Fruit fly (Drosophila melanogaster) whole organism, embryonic: ENCODE results near the gene CG31089.

Experiments
- BEAF-32 ChIP-seq: fragments of 200-800 bp; sonication (Bioruptor generic); optimal IDR thresholded peaks from 3 replicates; lab custom pipeline; 2017; ENCODE audit warnings: missing biosample characterization, missing genetic modification characterization, mild to moderate bottlenecking, moderate library complexity, missing genetic modification reagents
- Bdp1 ChIP-seq: fragments of 200-800 bp; sonication (Bioruptor generic); optimal IDR thresholded peaks from 3 replicates; lab custom pipeline; 2016; ENCODE audit warnings: missing biosample characterization, missing genetic modification characterization
- C15 ChIP-seq: fragments of 200-800 bp; sonication (Bioruptor generic); IDR thresholded peaks from 3 replicates; pipeline ENCODE4 v1.3.6; 2022; ENCODE audit warnings: missing biosample characterization, missing genetic modification characterization
- CG11398 ChIP-seq: fragments of 200-800 bp; sonication (Bioruptor generic); optimal IDR thresholded peaks from 2 replicates; lab custom pipeline; 2016; ENCODE audit warnings: missing biosample characterization, missing genetic modification characterization
- CG13296 ChIP-seq: fragments of 200-800 bp; sonication (Bioruptor generic); optimal IDR thresholded peaks from 3 replicates; lab custom pipeline; 2018; ENCODE audit warnings: missing biosample characterization, mild to moderate bottlenecking, missing genetic modification characterization
- CG15514 ChIP-seq: fragments of 200-800 bp; sonication (Bioruptor generic); optimal IDR thresholded peaks from 3 replicates; lab custom pipeline; 2017; ENCODE audit warnings: missing biosample characterization, missing genetic modification characterization, mild to moderate bottlenecking, moderate library complexity, missing genetic modification reagents
- CG16779 ChIP-seq: fragments of 200-800 bp; sonication (Bioruptor generic); IDR thresholded peaks from 2 replicates; pipeline ENCODE4 v1.3.6; 2022; ENCODE audit warnings: missing biosample characterization, missing genetic modification characterization
- CG18262 ChIP-seq: fragments of 200-800 bp; optimal IDR thresholded peaks from 3 replicates; lab custom pipeline; 2019; ENCODE audit warnings: missing biosample characterization, mild to moderate bottlenecking, missing genetic modification characterization, moderate library complexity
- CG1832 ChIP-seq: fragments of 200-800 bp; sonication (Bioruptor generic); optimal IDR thresholded peaks from 2 replicates; lab custom pipeline; 2017; ENCODE audit warnings: missing biosample characterization, mild to moderate bottlenecking, missing genetic modification characterization, inconsistent platforms
- CG18599 ChIP-seq: fragments of 200-800 bp; sonication (Bioruptor generic); optimal IDR thresholded peaks from 3 replicates; lab custom pipeline; 2017; ENCODE audit warnings: missing biosample characterization, missing genetic modification characterization, mild to moderate bottlenecking, moderate library complexity, missing genetic modification reagents
- CG2678 ChIP-seq: fragments of 200-800 bp; sonication (Bioruptor generic); optimal IDR thresholded peaks from 3 replicates; lab custom pipeline; 2019; ENCODE audit warnings: missing biosample characterization, mild to moderate bottlenecking, missing genetic modification characterization, moderate library complexity
- CG2889 ChIP-seq: fragments of 200-800 bp; sonication (Bioruptor generic); IDR thresholded peaks from 3 replicates; pipeline ENCODE4 v1.3.6; 2022; ENCODE audit warnings: missing biosample characterization, missing genetic modification characterization
- CG31388 ChIP-seq: fragments of 200-800 bp; sonication (Bioruptor generic); optimal IDR thresholded peaks from 2 replicates; lab custom pipeline; 2016; ENCODE audit warnings: missing biosample characterization, missing genetic modification characterization
- CG34224 ChIP-seq: fragments of 200-800 bp; sonication (Bioruptor generic); IDR thresholded peaks from 3 replicates; pipeline ENCODE4 v1.3.6; 2022; ENCODE audit warnings: missing biosample characterization, missing genetic modification characterization; ENCODE audit not compliant: partially characterized antibody
- CG4730 ChIP-seq: fragments of 200-800 bp; sonication (Bioruptor generic); IDR thresholded peaks from 2 replicates; pipeline ENCODE4 v1.3.6; 2022; ENCODE audit warnings: missing biosample characterization, missing genetic modification characterization
- CG4820 ChIP-seq: fragments of 200-800 bp; sonication (Bioruptor generic); optimal IDR thresholded peaks from 3 replicates; lab custom pipeline; 2016; ENCODE audit warnings: missing biosample characterization, missing genetic modification characterization
- CG6654 ChIP-seq: fragments of 200-800 bp; sonication (Bioruptor generic); optimal IDR thresholded peaks from 2 replicates; lab custom pipeline; 2017; ENCODE audit warnings: missing biosample characterization, mild to moderate bottlenecking, missing genetic modification characterization
- CG6689 ChIP-seq: fragments of 200-800 bp; sonication (Bioruptor generic); IDR thresholded peaks from 2 replicates; pipeline ENCODE4 v1.3.6; 2022; ENCODE audit warnings: missing biosample characterization, missing genetic modification characterization
- CG7271 ChIP-seq: fragments of 200-800 bp; sonication (Bioruptor generic); optimal IDR thresholded peaks from 2 replicates; lab custom pipeline; 2018; ENCODE audit warnings: missing biosample characterization, mild to moderate bottlenecking, missing genetic modification characterization, moderate library complexity
- CG7357 ChIP-seq: fragments of 200-800 bp; sonication (Bioruptor generic); IDR thresholded peaks from 3 replicates; pipeline ENCODE4 v1.3.6; 2022; ENCODE audit warnings: missing biosample characterization, missing genetic modification characterization
- Dref ChIP-seq: fragments of 200-800 bp; sonication (Bioruptor generic); IDR thresholded peaks from 2 replicates; pipeline ENCODE4 v1.3.6; 2022; ENCODE audit warnings: missing biosample characterization, missing genetic modification characterization
- H2.0 ChIP-seq: fragments of 200-800 bp; sonication (Bioruptor generic); IDR thresholded peaks from 2 replicates; pipeline ENCODE4 v1.3.6; 2022; ENCODE audit warnings: missing biosample characterization, missing genetic modification characterization
- HLHmδ ChIP-seq: fragments of 200-800 bp; sonication (Bioruptor generic); optimal IDR thresholded peaks from 2 replicates; lab custom pipeline; 2018; ENCODE audit warnings: missing biosample characterization, mild to moderate bottlenecking, missing genetic modification characterization, moderate library complexity
- Hmx ChIP-seq: fragments of 200-800 bp; sonication (Bioruptor generic); optimal IDR thresholded peaks from 2 replicates; lab custom pipeline; 2016; ENCODE audit warnings: missing biosample characterization, missing genetic modification characterization
- Lim3 ChIP-seq: fragments of 200-800 bp; sonication (Bioruptor generic); IDR thresholded peaks from 2 replicates; pipeline ENCODE4 v1.3.6; 2022; ENCODE audit warnings: missing biosample characterization, missing genetic modification characterization
- NC2α ChIP-seq: fragments of 200-800 bp; sonication (Bioruptor generic); optimal IDR thresholded peaks from 2 replicates; lab custom pipeline; 2016; ENCODE audit warnings: missing biosample characterization, missing genetic modification characterization
- NFAT ChIP-seq: fragments of 200-800 bp; sonication (Bioruptor generic); IDR thresholded peaks from 2 replicates; pipeline ENCODE4 v1.3.6; 2022; ENCODE audit warnings: missing biosample characterization, missing genetic modification characterization
- Side ChIP-seq: fragments of 200-800 bp; sonication (Bioruptor generic); optimal IDR thresholded peaks from 2 replicates; lab custom pipeline; 2016; ENCODE audit warnings: missing biosample characterization, missing genetic modification characterization
- Spps ChIP-seq: fragments of 200-800 bp; sonication (Bioruptor generic); optimal IDR thresholded peaks from 2 replicates; lab custom pipeline; 2018; ENCODE audit warnings: missing biosample characterization, mild to moderate bottlenecking, missing genetic modification characterization
- Sry-β ChIP-seq: fragments of 200-800 bp; sonication (Bioruptor generic); optimal IDR thresholded peaks from 2 replicates; lab custom pipeline; 2018; ENCODE audit warnings: missing biosample characterization, mild to moderate bottlenecking, missing genetic modification characterization, moderate library complexity
- ara ChIP-seq: fragments of 200-800 bp; sonication (Bioruptor generic); IDR thresholded peaks from 2 replicates; pipeline ENCODE4 v1.3.6; 2022; ENCODE audit warnings: missing biosample characterization, missing genetic modification characterization
- bcd ChIP-seq: fragments of 200-800 bp; sonication (Bioruptor generic); optimal IDR thresholded peaks from 2 replicates; lab custom pipeline; 2017; ENCODE audit warnings: missing biosample characterization, mild to moderate bottlenecking, missing genetic modification characterization
- cas ChIP-seq: fragments of 200-800 bp; sonication (Bioruptor generic); IDR thresholded peaks from 2 replicates; pipeline ENCODE4 v1.3.6; 2022; ENCODE audit warnings: missing biosample characterization, missing genetic modification characterization
- ci ChIP-seq: fragments of 200-800 bp; sonication (Bioruptor generic); IDR thresholded peaks from 3 replicates; pipeline ENCODE4 v1.3.6; 2022; ENCODE audit warnings: missing biosample characterization, missing genetic modification characterization
- cwo ChIP-seq: fragments of 200-800 bp; sonication (Bioruptor generic); optimal IDR thresholded peaks from 3 replicates; lab custom pipeline; 2017; ENCODE audit warnings: missing biosample characterization, missing genetic modification characterization, mild to moderate bottlenecking, moderate library complexity, missing genetic modification reagents
- dan ChIP-seq: fragments of 200-800 bp; sonication (Bioruptor generic); IDR thresholded peaks from 2 replicates; pipeline ENCODE4 v1.3.6; 2022; ENCODE audit warnings: missing biosample characterization, missing genetic modification characterization
- dysf ChIP-seq: fragments of 200-800 bp; sonication (Bioruptor generic); IDR thresholded peaks from 3 replicates; pipeline ENCODE4 v1.3.6; 2022; ENCODE audit warnings: missing biosample characterization, missing genetic modification characterization
- ewg ChIP-seq: fragments of 200-800 bp; sonication (Bioruptor generic); optimal IDR thresholded peaks from 3 replicates; lab custom pipeline; 2017; ENCODE audit warnings: mild to moderate bottlenecking, missing biosample characterization, missing genetic modification reagents, missing genetic modification characterization
- gem ChIP-seq: fragments of 200-800 bp; sonication (Bioruptor generic); optimal IDR thresholded peaks from 2 replicates; lab custom pipeline; 2019; ENCODE audit warnings: missing biosample characterization, mild to moderate bottlenecking, missing genetic modification characterization, moderate library complexity
- h ChIP-seq: fragments of >200 bp; optimal IDR thresholded peaks from 2 replicates; lab custom pipeline; 2017
- insv ChIP-seq, 2 experiments: fragments of 200-800 bp; sonication (Bioruptor generic); optimal IDR thresholded peaks; 3 replicates each; lab custom pipeline; 2016 to 2018; ENCODE audit warnings: missing biosample characterization in 2 of 2, missing genetic modification characterization in 2 of 2
- jigr1 ChIP-seq: fragments of 200-800 bp; sonication (Bioruptor generic); IDR thresholded peaks from 3 replicates; pipeline ENCODE4 v1.3.6; 2022; ENCODE audit warnings: missing biosample characterization, missing genetic modification characterization
- kni ChIP-seq: fragments of 200-800 bp; sonication (Bioruptor generic); optimal IDR thresholded peaks from 3 replicates; lab custom pipeline; 2017; ENCODE audit warnings: mild to moderate bottlenecking, missing biosample characterization, missing genetic modification reagents, missing genetic modification characterization
- lab ChIP-seq: fragments of 200-800 bp; sonication (Bioruptor generic); optimal IDR thresholded peaks from 3 replicates; lab custom pipeline; 2017; ENCODE audit warnings: missing biosample characterization, missing genetic modification characterization, mild to moderate bottlenecking, moderate library complexity, missing genetic modification reagents
- pum ChIP-seq: fragments of 200-800 bp; sonication (Bioruptor generic); optimal IDR thresholded peaks from 2 replicates; lab custom pipeline; 2016; ENCODE audit warnings: missing biosample characterization, missing genetic modification characterization
- repo ChIP-seq: fragments of 200-800 bp; sonication (Bioruptor generic); optimal IDR thresholded peaks from 2 replicates; lab custom pipeline; 2016; ENCODE audit warnings: missing biosample characterization, missing genetic modification characterization
- ro ChIP-seq: fragments of 200-800 bp; sonication (Bioruptor generic); IDR thresholded peaks from 2 replicates; pipeline ENCODE4 v1.3.6; 2022; ENCODE audit warnings: missing biosample characterization, missing genetic modification characterization
- scrt ChIP-seq: fragments of 200-800 bp; sonication (Bioruptor generic); optimal IDR thresholded peaks from 2 replicates; lab custom pipeline; 2018; ENCODE audit warnings: missing biosample characterization, mild to moderate bottlenecking, missing genetic modification characterization, moderate library complexity
- sens-2 ChIP-seq: fragments of 200-800 bp; sonication (Bioruptor generic); IDR thresholded peaks from 2 replicates; pipeline ENCODE4 v1.3.6; 2022; ENCODE audit warnings: missing biosample characterization, missing genetic modification characterization
- sob ChIP-seq: fragments of 200-800 bp; sonication (Bioruptor generic); IDR thresholded peaks from 2 replicates; pipeline ENCODE4 v1.3.6; 2022; ENCODE audit warnings: missing biosample characterization, missing genetic modification characterization
- sug ChIP-seq: fragments of 200-800 bp; optimal IDR thresholded peaks from 2 replicates; lab custom pipeline; 2019; ENCODE audit warnings: missing biosample characterization, mild to moderate bottlenecking, missing genetic modification characterization, moderate library complexity

Gene CG31089

DNA sequence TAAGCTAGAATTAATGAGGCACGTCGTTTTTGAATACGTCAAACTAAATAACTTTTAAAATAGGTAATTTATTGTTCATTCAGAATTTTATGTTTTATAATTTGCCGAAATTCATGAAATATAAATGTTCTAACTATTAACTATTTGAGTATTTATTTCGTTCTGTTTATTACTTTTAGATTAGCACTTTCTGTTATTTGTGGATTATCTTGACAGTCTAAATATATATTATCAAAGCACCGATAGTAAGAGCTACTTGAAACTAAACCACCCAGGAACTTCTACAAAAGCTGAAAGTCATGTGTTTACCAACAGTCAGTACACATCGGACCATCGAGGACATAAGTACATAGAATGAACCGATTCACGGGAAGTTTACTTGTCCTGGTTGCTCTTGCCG lies at the start of gene CG31089:
CG31089 (plus strand) TSS at position 301 of the 400 bp plus-strand sequence.
- TF ChIP-seq sug (tag; lab: Kevin White, UChicago) (peak; percentile 56), NFAT (GFP tag; lab: Robert Waterston, UW) (no peak), jigr1 (GFP tag; lab: Robert Waterston, UW) (no peak), ara (no peak)

DNA sequence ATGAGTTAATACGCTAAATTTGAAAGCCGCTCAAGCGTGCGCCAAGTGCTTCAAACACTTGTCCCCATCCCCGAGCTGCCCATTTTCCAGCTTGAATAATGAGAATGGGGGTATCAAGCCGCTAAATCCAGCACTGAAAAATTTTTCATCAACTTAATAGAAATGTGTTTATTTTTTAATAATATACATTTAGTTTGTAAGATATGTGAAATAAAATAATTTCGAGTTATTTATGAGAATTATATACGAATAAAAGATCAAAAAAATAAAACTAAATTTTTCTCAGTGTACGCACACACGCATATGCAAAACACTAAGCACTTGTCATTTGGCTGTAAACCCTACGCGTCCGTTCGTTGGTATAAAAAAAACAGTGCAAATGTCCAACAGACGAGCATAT lies 47.6 kb upstream of the CG31089 start:
- TF ChIP-seq CG31388 (no peak), lab (GFP tag; lab: Kevin White, UChicago) (peak; percentile 55), CG16779 (GFP tag; lab: Robert Waterston, UW) (no peak), NC2α (no peak), CG18599 (GFP tag; lab: Kevin White, UChicago) (peak; percentile 76), bcd (GFP tag; lab: Kevin White, UChicago) (no peak), CG15514 (GFP tag; lab: Kevin White, UChicago) (peak; percentile 26), Bdp1 (GFP tag; lab: Kevin White, UChicago) (no peak), CG6689 (GFP tag; lab: Robert Waterston, UW) (no peak), h (no peak), ewg (GFP tag; lab: Kevin White, UChicago) (peak; percentile 12), CG13296 (peak; percentile 24), CG2678 (tag; lab: Kevin White, UChicago) (peak; percentile 37), gem (tag; lab: Kevin White, UChicago) (peak; percentile 46), C15 (GFP tag; lab: Robert Waterston, UW) (no peak), CG34224 (GFP tag; lab: Robert Waterston, UW) (no peak), CG18262 (tag; lab: Kevin White, UChicago) (no peak), Spps (tag; lab: Kevin White, UChicago) (no peak), BEAF-32 (no peak), CG7357 (no peak), sens-2 (GFP tag; lab: Robert Waterston, UW) (no peak), ro (no peak), H2.0 (GFP tag; lab: Robert Waterston, UW) (no peak), cwo (GFP tag; lab: Kevin White, UChicago) (peak; percentile 25), CG6654 (no peak), Lim3 (GFP tag; lab: Robert Waterston, UW) (no peak), sob (GFP tag; lab: Robert Waterston, UW) (no peak), Side (no peak), CG1832 (GFP tag; lab: Kevin White, UChicago) (no peak), repo (GFP tag; lab: Kevin White, UChicago) (no peak), CG4820 (GFP tag; lab: Kevin White, UChicago) (no peak), dysf (GFP tag; lab: Robert Waterston, UW) (peak; percentile 54; the same call in 1 of the 3 replicates), insv (GFP tag; optimal IDR thresholded peaks at IDR 0.05; lab: Kevin White, UChicago) (no peak), CG7271 (tag; lab: Kevin White, UChicago) (no peak), pum (no peak), CG4730 (GFP tag; lab: Robert Waterston, UW) (no peak), CG2889 (GFP tag; lab: Robert Waterston, UW) (no peak), scrt (GFP tag; lab: Kevin White, UChicago) (peak; percentile 14), Sry-β (GFP tag; lab: Kevin White, UChicago) (no peak), Hmx (GFP tag; lab: Kevin White, UChicago) (no peak), cas (GFP tag; lab: Robert Waterston, UW) (no peak), dan (GFP tag; lab: Robert Waterston, UW) (no peak), sug (tag; lab: Kevin White, UChicago) (no peak), CG11398 (GFP tag; lab: Kevin White, UChicago) (no peak), kni (GFP tag; lab: Kevin White, UChicago) (no peak), HLHmδ (GFP tag; lab: Kevin White, UChicago) (no peak), Dref (GFP tag; lab: Robert Waterston, UW) (no peak), ci (no peak)
